Worm (Caenorhabditis elegans): ENCODE measurements around the gene srd-50.
A peak's percentile ranks its signal among the peaks of the same experiment; 100 is the strongest.

DNA sequence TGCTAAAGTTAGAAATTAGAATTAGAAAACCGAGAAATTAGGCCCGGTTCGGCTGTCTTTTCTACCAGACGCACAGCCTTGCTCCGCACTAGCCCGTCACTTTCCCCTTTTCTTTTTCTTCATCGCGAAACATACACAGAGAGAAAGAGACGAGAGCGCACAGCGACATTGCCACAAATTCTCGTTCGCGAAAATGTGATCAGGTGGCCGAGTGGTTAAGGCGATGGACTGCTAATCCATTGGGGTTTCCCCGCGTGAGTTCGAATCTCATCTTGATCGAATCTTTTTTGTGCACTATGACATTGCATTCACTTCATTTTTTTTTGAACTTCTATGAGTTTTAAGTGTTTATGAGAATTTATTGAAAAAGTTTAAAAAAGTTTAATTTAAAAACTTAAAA is 39.2 kb downstream of the srd-50 start:
- no peak for TF ChIP-seq ets-7 (tag; optimal IDR thresholded peaks at IDR 0.05)
- no peak for TF ChIP-seq ama-1 (optimal IDR thresholded peaks at IDR 0.05)
- TF ChIP-seq sea-1 (GFP tag; conservative IDR thresholded peaks at IDR 0.05), result 0 out of 2 replicates have a peak, but pooled peaks have one; percentile 41
- TF ChIP-seq scrt-1 (GFP tag; IDR thresholded peaks at IDR 0.05), result no peak
- TF ChIP-seq F13C5.2 (tag; optimal IDR thresholded peaks at IDR 0.05), result peak; percentile 55
- TF ChIP-seq ceh-36 (tag; optimal IDR thresholded peaks at IDR 0.05), result no peak
- peak; percentile 32; the same call in 1 of the 2 replicates for TF ChIP-seq flt-1 (GFP tag; IDR thresholded peaks at IDR 0.05)
- TF ChIP-seq pes-1 (GFP tag; IDR thresholded peaks at IDR 0.05), result no peak; the same call in 1 of the 2 replicates
- TF ChIP-seq tbx-11 (GFP tag; IDR thresholded peaks at IDR 0.05), result no peak
- TF ChIP-seq hmbx-1 (tag; optimal IDR thresholded peaks at IDR 0.05), result no peak
- TF ChIP-seq hnd-1 (tag; optimal IDR thresholded peaks at IDR 0.05), result no peak
- TF ChIP-seq tbx-37 (GFP tag; conservative IDR thresholded peaks at IDR 0.05), result no peak; the same call in 1 of the 2 replicates
- TF ChIP-seq ceh-13 (GFP tag; optimal IDR thresholded peaks at IDR 0.05), result no peak
